Fruit fly (Drosophila melanogaster) whole organism, pupa: ENCODE results near the gene CG14050.

Experiments
- CG10348 ChIP-seq: fragments of 200-800 bp; sonication (Bioruptor generic); IDR thresholded peaks from 2 replicates; pipeline ENCODE4 v1.3.6; 2022; ENCODE audit warnings: missing biosample characterization, missing genetic modification characterization
- CG12605 ChIP-seq: fragments of 200-800 bp; sonication (Bioruptor generic); IDR thresholded peaks from 2 replicates; pipeline ENCODE4 v1.3.6; 2022; ENCODE audit warnings: missing biosample characterization, missing genetic modification characterization
- CG13204 ChIP-seq: fragments of 200-800 bp; sonication (Bioruptor generic); optimal IDR thresholded peaks from 2 replicates; lab custom pipeline; 2018; ENCODE audit warnings: missing biosample characterization, mild to moderate bottlenecking, missing genetic modification characterization, moderate library complexity
- CG14655 ChIP-seq: fragments of 200-800 bp; sonication (Bioruptor generic); optimal IDR thresholded peaks from 3 replicates; lab custom pipeline; 2017; ENCODE audit warnings: mild to moderate bottlenecking, missing biosample characterization, missing genetic modification reagents, missing genetic modification characterization
- CG15710 ChIP-seq: fragments of 200-800 bp; sonication (Bioruptor generic); optimal IDR thresholded peaks from 2 replicates; lab custom pipeline; 2018; ENCODE audit warnings: missing biosample characterization, mild to moderate bottlenecking, missing genetic modification characterization, moderate library complexity
- CG17806 ChIP-seq: fragments of 200-800 bp; sonication (Bioruptor generic); optimal IDR thresholded peaks from 2 replicates; lab custom pipeline; 2018; ENCODE audit warnings: missing biosample characterization, mild to moderate bottlenecking, missing genetic modification characterization, moderate library complexity
- CG32121 ChIP-seq: fragments of 200-800 bp; sonication (Bioruptor generic); IDR thresholded peaks from 2 replicates; pipeline ENCODE4 v1.3.6; 2022; ENCODE audit warnings: missing biosample characterization, missing genetic modification characterization
- CG34367 ChIP-seq: fragments of 200-800 bp; sonication (Bioruptor generic); optimal IDR thresholded peaks from 2 replicates; lab custom pipeline; 2018; ENCODE audit warnings: missing biosample characterization, mild to moderate bottlenecking, missing genetic modification characterization
- CG4496 ChIP-seq: fragments of 200-800 bp; sonication (Bioruptor generic); IDR thresholded peaks from 3 replicates; pipeline ENCODE4 v1.3.6; 2022; ENCODE audit warnings: missing biosample characterization, missing genetic modification characterization
- CG8159 ChIP-seq: fragments of 200-800 bp; sonication (Bioruptor generic); optimal IDR thresholded peaks from 3 replicates; lab custom pipeline; 2018; ENCODE audit warnings: missing biosample characterization, mild to moderate bottlenecking, missing genetic modification characterization, moderate library complexity
- CG8301 ChIP-seq: fragments of 200-800 bp; sonication (Bioruptor generic); optimal IDR thresholded peaks from 2 replicates; lab custom pipeline; 2018; ENCODE audit warnings: missing biosample characterization, mild to moderate bottlenecking, missing genetic modification characterization
- CG9948 ChIP-seq: fragments of 200-800 bp; sonication (Bioruptor generic); optimal IDR thresholded peaks from 2 replicates; lab custom pipeline; 2018; ENCODE audit warnings: missing biosample characterization, mild to moderate bottlenecking, missing genetic modification characterization, moderate library complexity
- D1 ChIP-seq: fragments of 200-800 bp; sonication (Bioruptor generic); optimal IDR thresholded peaks from 2 replicates; lab custom pipeline; 2018; ENCODE audit warnings: missing biosample characterization, mild to moderate bottlenecking, missing genetic modification characterization, moderate library complexity
- EcR ChIP-seq: fragments of 200-800 bp; sonication (Bioruptor generic); optimal IDR thresholded peaks from 3 replicates; lab custom pipeline; 2019; ENCODE audit warnings: missing biosample characterization, missing genetic modification characterization, mild to moderate bottlenecking, moderate library complexity, missing genetic modification reagents
- Ets98B ChIP-seq: fragments of 200-800 bp; sonication (Bioruptor generic); IDR thresholded peaks from 2 replicates; pipeline ENCODE4 v1.3.6; 2022; ENCODE audit warnings: missing biosample characterization, missing genetic modification characterization
- Pif1A ChIP-seq: fragments of 200-800 bp; sonication (Bioruptor generic); optimal IDR thresholded peaks from 3 replicates; lab custom pipeline; 2016; ENCODE audit warnings: missing biosample characterization, missing genetic modification characterization
- Pif1B ChIP-seq: fragments of 200-800 bp; sonication (Bioruptor generic); optimal IDR thresholded peaks from 3 replicates; lab custom pipeline; 2016; ENCODE audit warnings: missing biosample characterization, missing genetic modification characterization
- Snoo ChIP-seq: fragments of 200-800 bp; sonication (Bioruptor generic); optimal IDR thresholded peaks from 3 replicates; lab custom pipeline; 2017; ENCODE audit warnings: missing biosample characterization, mild to moderate bottlenecking, missing genetic modification characterization, inconsistent platforms
- fd96Ca ChIP-seq: fragments of 200-800 bp; sonication (Bioruptor generic); IDR thresholded peaks from 3 replicates; pipeline ENCODE4 v1.3.6; 2022; ENCODE audit warnings: missing biosample characterization, missing genetic modification characterization
- gl ChIP-seq: fragments of 200-800 bp; sonication (Bioruptor generic); optimal IDR thresholded peaks from 2 replicates; lab custom pipeline; 2018; ENCODE audit warnings: missing biosample characterization, mild to moderate bottlenecking, missing genetic modification characterization
- rn ChIP-seq: fragments of 200-800 bp; sonication (Bioruptor generic); IDR thresholded peaks from 2 replicates; pipeline ENCODE4 v1.3.6; 2022; ENCODE audit warnings: missing biosample characterization, missing genetic modification characterization

The CG14050 gene

dm6 chrX:2289134-2289533, 36.9 kb downstream of the CG14050 start:
- TF ChIP-seq CG10348 (GFP tag; lab: Robert Waterston, UW) (no peak), CG32121 (GFP tag; lab: Robert Waterston, UW) (peak; percentile 93), Ets98B (peak; percentile 91), CG9948 (tag; lab: Kevin White, UChicago) (peak; percentile 83), fd96Ca (peak; percentile 94), CG14655 (peak; percentile 88), rn (GFP tag; lab: Robert Waterston, UW) (peak; percentile 82), CG34367 (tag; lab: Kevin White, UChicago) (peak; percentile 92), CG8159 (tag; lab: Kevin White, UChicago) (peak; percentile 83), CG8301 (tag; lab: Kevin White, UChicago) (peak; percentile 82), gl (peak; percentile 95), Pif1A (GFP tag; lab: Kevin White, UChicago) (peak; percentile 91), CG17806 (tag; lab: Kevin White, UChicago) (peak; percentile 83), CG15710 (tag; lab: Kevin White, UChicago) (peak; percentile 90), EcR (GFP tag; lab: Kevin White, UChicago) (peak; percentile 91), CG4496 (GFP tag; lab: Robert Waterston, UW) (peak; percentile 95), CG12605 (GFP tag; lab: Robert Waterston, UW) (peak; percentile 96), CG13204 (GFP tag; lab: Kevin White, UChicago) (peak; percentile 97), Snoo (tag; lab: Kevin White, UChicago) (peak; percentile 42), D1 (tag; lab: Kevin White, UChicago) (peak; percentile 48), Pif1B (GFP tag; lab: Kevin White, UChicago) (peak; percentile 83)

dm6 chrX:2288327-2288726, 37.7 kb downstream of the CG14050 start:
- TF ChIP-seq CG12605 (GFP tag; lab: Robert Waterston, UW) (0 out of 2 replicates have a peak, but pooled peaks have one; percentile 12), CG17806 (tag; lab: Kevin White, UChicago) (no peak), CG13204 (GFP tag; lab: Kevin White, UChicago) (no peak), CG34367 (tag; lab: Kevin White, UChicago) (no peak), gl (no peak), CG32121 (GFP tag; lab: Robert Waterston, UW) (0 out of 2 replicates have a peak, but pooled peaks have one; percentile 25), fd96Ca (no peak), CG15710 (tag; lab: Kevin White, UChicago) (no peak), CG10348 (GFP tag; lab: Robert Waterston, UW) (no peak), CG9948 (tag; lab: Kevin White, UChicago) (no peak), rn (GFP tag; lab: Robert Waterston, UW) (no peak), D1 (tag; lab: Kevin White, UChicago) (no peak)

dm6 chrX:2286985-2287384, 39.0 kb downstream of the CG14050 start:
- TF ChIP-seq CG17806 (tag; lab: Kevin White, UChicago): no peak
- TF ChIP-seq CG9948 (tag; lab: Kevin White, UChicago): no peak
- TF ChIP-seq CG14655: peak; percentile 6
- no peak for TF ChIP-seq EcR (GFP tag; lab: Kevin White, UChicago)
- no peak for TF ChIP-seq Snoo (tag; lab: Kevin White, UChicago)
- TF ChIP-seq CG32121 (GFP tag; lab: Robert Waterston, UW): 0 out of 2 replicates have a peak, but pooled peaks have one; percentile 30
- no peak for TF ChIP-seq CG34367 (tag; lab: Kevin White, UChicago)
- peak; percentile 47; the same call in 1 of the 3 replicates for TF ChIP-seq fd96Ca
- TF ChIP-seq CG13204 (GFP tag; lab: Kevin White, UChicago): peak; percentile 54
- peak; percentile 61; the same call in 1 of the 3 replicates for TF ChIP-seq CG4496 (GFP tag; lab: Robert Waterston, UW)
- no peak for TF ChIP-seq CG15710 (tag; lab: Kevin White, UChicago)
- peak; percentile 38; the same call in 1 of the 2 replicates for TF ChIP-seq CG12605 (GFP tag; lab: Robert Waterston, UW)
- no peak for TF ChIP-seq gl
- TF ChIP-seq CG8301 (tag; lab: Kevin White, UChicago): no peak
- TF ChIP-seq Pif1B (GFP tag; lab: Kevin White, UChicago): no peak
- no peak for TF ChIP-seq D1 (tag; lab: Kevin White, UChicago)
- peak; percentile 43; the same call in 1 of the 2 replicates for TF ChIP-seq Ets98B
- no peak for TF ChIP-seq rn (GFP tag; lab: Robert Waterston, UW)
- TF ChIP-seq CG8159 (tag; lab: Kevin White, UChicago): no peak
- TF ChIP-seq CG10348 (GFP tag; lab: Robert Waterston, UW): no peak
- no peak for TF ChIP-seq Pif1A (GFP tag; lab: Kevin White, UChicago)

- no peak for TF ChIP-seq CG8159 (tag; lab: Kevin White, UChicago)
- no peak for TF ChIP-seq Pif1A (GFP tag; lab: Kevin White, UChicago)
- no peak for TF ChIP-seq CG10348 (GFP tag; lab: Robert Waterston, UW)
- TF ChIP-seq fd96Ca: 0 out of 3 replicates have a peak, but pooled peaks have one; percentile 11
- TF ChIP-seq CG13204 (GFP tag; lab: Kevin White, UChicago): no peak
- TF ChIP-seq Ets98B: no peak
- TF ChIP-seq EcR (GFP tag; lab: Kevin White, UChicago): no peak
Observed at dm6 chrX:2286255-2286654, 39.8 kb downstream of the CG14050 start.

dm6 chrX:2283470-2283869, 42.5 kb downstream of the CG14050 start:
- TF ChIP-seq CG8301 (tag; lab: Kevin White, UChicago) (no peak), CG12605 (GFP tag; lab: Robert Waterston, UW) (peak; percentile 41; the same call in 1 of the 2 replicates), CG13204 (GFP tag; lab: Kevin White, UChicago) (no peak), Snoo (tag; lab: Kevin White, UChicago) (no peak), CG15710 (tag; lab: Kevin White, UChicago) (peak; percentile 2), CG17806 (tag; lab: Kevin White, UChicago) (no peak), CG32121 (GFP tag; lab: Robert Waterston, UW) (no peak), CG4496 (GFP tag; lab: Robert Waterston, UW) (no peak), CG9948 (tag; lab: Kevin White, UChicago) (no peak), CG8159 (tag; lab: Kevin White, UChicago) (no peak), gl (no peak), Pif1B (GFP tag; lab: Kevin White, UChicago) (no peak), EcR (GFP tag; lab: Kevin White, UChicago) (no peak)
